Worm (Caenorhabditis elegans): Measurements from ENCODE around the gene T17H7.7.

The T17H7.7 gene

DNA sequence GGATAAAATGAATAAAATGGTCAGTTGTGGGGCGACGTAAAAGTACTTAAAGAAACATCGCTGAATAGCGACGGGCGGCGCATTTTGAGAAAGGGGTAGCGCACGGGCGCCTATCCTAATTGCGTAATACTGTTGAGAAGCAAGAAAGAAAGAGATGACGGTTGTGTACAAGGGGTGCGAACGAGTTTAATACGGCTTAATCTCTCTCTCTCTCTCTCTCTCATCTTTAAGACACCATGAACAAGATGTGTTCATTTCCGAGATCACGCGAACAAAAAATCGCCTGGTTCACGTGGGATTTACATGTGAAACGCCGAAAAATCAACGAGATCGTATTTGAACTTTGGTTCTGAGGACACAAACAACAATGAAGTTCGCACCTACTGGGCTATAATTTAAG is 1.8 kb upstream of the T17H7.7 start:
- no peak for TF ChIP-seq drap-1 (GFP tag; optimal IDR thresholded peaks at IDR 0.05)
- TF ChIP-seq cnd-1 (tag; optimal IDR thresholded peaks at IDR 0.05) = no peak
- TF ChIP-seq tbx-8 (GFP tag; optimal IDR thresholded peaks at IDR 0.05) = no peak
- TF ChIP-seq lin-13 (tag; optimal IDR thresholded peaks at IDR 0.05) = no peak
- TF ChIP-seq nhr-12 (tag; optimal IDR thresholded peaks at IDR 0.05) = no peak
- no peak for TF ChIP-seq ceh-43 (GFP tag; optimal IDR thresholded peaks at IDR 0.05)
- no peak for TF ChIP-seq nhr-28 (tag; optimal IDR thresholded peaks at IDR 0.05)
- no peak for TF ChIP-seq ces-1 (GFP tag; optimal IDR thresholded peaks at IDR 0.05)
- no peak for TF ChIP-seq ham-2 (GFP tag; optimal IDR thresholded peaks at IDR 0.05)
- no peak for TF ChIP-seq ceh-39 (tag; optimal IDR thresholded peaks at IDR 0.05)
- no peak for TF ChIP-seq unc-62 (GFP tag; optimal IDR thresholded peaks at IDR 0.05)

DNA sequence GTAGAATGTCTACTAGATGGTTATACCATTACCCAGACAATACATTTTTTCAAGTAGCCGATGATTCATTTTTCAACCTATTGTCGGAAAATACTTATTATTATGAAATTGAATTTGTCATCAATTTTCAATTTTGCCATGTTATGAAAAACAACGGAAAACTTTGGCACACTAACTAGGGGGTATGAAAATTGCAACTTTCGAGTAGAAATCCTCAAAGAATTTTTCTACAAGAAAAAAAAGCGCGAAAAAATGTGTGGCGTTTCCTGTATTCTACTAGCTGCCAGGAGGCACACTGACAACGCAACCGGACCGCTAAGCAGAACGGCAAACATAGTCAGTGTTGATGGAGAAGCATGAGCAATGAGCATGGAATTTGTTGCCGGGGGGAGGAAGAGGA is 3.5 kb downstream of the T17H7.7 start:
- TF ChIP-seq ham-2 (GFP tag; optimal IDR thresholded peaks at IDR 0.05) (no peak), sptf-1 (tag; optimal IDR thresholded peaks at IDR 0.05) (no peak), blmp-1 (tag; optimal IDR thresholded peaks at IDR 0.05) (no peak), ztf-11 (tag; optimal IDR thresholded peaks at IDR 0.05) (no peak), ceh-83 (GFP tag; optimal IDR thresholded peaks at IDR 0.05) (no peak), zip-8 (tag; optimal IDR thresholded peaks at IDR 0.05) (no peak), M03D4.4 (tag; optimal IDR thresholded peaks at IDR 0.05) (no peak), ceh-43 (GFP tag; optimal IDR thresholded peaks at IDR 0.05) (no peak), unc-120 (tag; optimal IDR thresholded peaks at IDR 0.05; ENCODE audit: poor library complexity, severe bottlenecking) (no peak), bed-3 (GFP tag; optimal IDR thresholded peaks at IDR 0.05) (no peak), nhr-28 (tag; optimal IDR thresholded peaks at IDR 0.05) (no peak), nhr-12 (tag; optimal IDR thresholded peaks at IDR 0.05) (no peak), mep-1 (tag; optimal IDR thresholded peaks at IDR 0.05) (no peak), nhr-76 (tag; optimal IDR thresholded peaks at IDR 0.05) (no peak), tbx-8 (GFP tag; optimal IDR thresholded peaks at IDR 0.05) (no peak), ces-1 (GFP tag; optimal IDR thresholded peaks at IDR 0.05) (no peak), lin-13 (tag; optimal IDR thresholded peaks at IDR 0.05) (no peak)

DNA sequence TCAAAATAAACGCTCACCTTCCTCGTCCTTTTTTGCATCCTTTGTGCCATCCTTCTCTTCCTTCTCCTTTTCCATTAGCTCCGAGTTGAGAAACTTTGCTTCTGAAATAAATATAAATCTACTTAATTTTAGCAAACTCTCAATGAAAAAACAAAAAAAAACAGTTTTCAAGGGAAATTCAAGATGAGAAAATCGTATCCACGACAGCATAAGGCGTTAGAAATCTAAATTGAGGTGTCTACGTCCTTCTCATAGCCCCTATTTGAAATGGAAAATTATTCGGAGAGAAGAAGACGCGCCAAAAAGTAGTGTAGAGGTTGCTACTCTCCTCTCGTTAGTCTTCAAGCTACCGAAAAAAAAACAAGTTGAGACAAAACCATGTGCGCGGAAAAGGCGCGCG is 5.6 kb downstream of the T17H7.7 start, which contains the start of gene pat-12:
pat-12 (minus strand) TSS at position 101 of the 400 bp plus-strand sequence.
- TF ChIP-seq nhr-76 (tag; optimal IDR thresholded peaks at IDR 0.05) = no peak
- no peak for TF ChIP-seq nhr-12 (tag; optimal IDR thresholded peaks at IDR 0.05)
- no peak for TF ChIP-seq mab-5 (tag; optimal IDR thresholded peaks at IDR 0.05)
- TF ChIP-seq sptf-1 (tag; optimal IDR thresholded peaks at IDR 0.05) = no peak
- TF ChIP-seq zip-8 (tag; optimal IDR thresholded peaks at IDR 0.05) = no peak
- no peak for TF ChIP-seq drap-1 (GFP tag; optimal IDR thresholded peaks at IDR 0.05)
- no peak for TF ChIP-seq sem-2 (GFP tag; optimal IDR thresholded peaks at IDR 0.05)
- TF ChIP-seq nhr-2 (tag; optimal IDR thresholded peaks at IDR 0.05) = no peak
- no peak for TF ChIP-seq tbx-8 (GFP tag; optimal IDR thresholded peaks at IDR 0.05)
- TF ChIP-seq mep-1 (tag; optimal IDR thresholded peaks at IDR 0.05) = no peak
- TF ChIP-seq elt-1 (tag; optimal IDR thresholded peaks at IDR 0.05; ENCODE audit: borderline replicate concordance, insufficient read depth) = no peak
- TF ChIP-seq bed-3 (GFP tag; optimal IDR thresholded peaks at IDR 0.05) = no peak

- TF ChIP-seq lin-13 (tag; optimal IDR thresholded peaks at IDR 0.05) (no peak), ceh-83 (GFP tag; optimal IDR thresholded peaks at IDR 0.05) (no peak), blmp-1 (tag; optimal IDR thresholded peaks at IDR 0.05) (no peak), sptf-1 (tag; optimal IDR thresholded peaks at IDR 0.05) (no peak)
Observed at ce11 chrIII:750028-750427, 7.9 kb downstream of the T17H7.7 start.

DNA sequence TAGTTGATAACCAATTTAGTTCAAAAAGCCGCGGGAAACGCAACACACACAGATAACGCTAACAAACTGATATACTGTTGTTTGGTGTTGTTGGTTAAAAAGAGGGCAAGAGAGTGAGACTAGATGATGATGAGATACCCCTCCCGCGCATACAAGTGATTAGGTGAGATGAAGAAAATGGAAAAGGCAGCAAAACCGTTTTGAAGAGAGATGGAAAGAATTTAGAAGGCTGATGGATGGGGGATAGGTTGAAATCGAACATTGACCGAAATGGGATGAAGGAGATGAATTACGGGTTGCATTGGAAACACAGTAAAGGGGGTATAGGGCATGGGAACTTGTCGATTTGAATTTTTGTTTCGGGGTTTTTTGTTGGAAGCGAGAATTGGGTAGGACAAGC is 9.1 kb downstream of the T17H7.7 start:
- TF ChIP-seq sem-2 (GFP tag; optimal IDR thresholded peaks at IDR 0.05) (no peak), drap-1 (GFP tag; optimal IDR thresholded peaks at IDR 0.05) (no peak), flh-1 (GFP tag; optimal IDR thresholded peaks at IDR 0.05) (no peak), lin-13 (tag; optimal IDR thresholded peaks at IDR 0.05) (no peak), hlh-1 (tag; optimal IDR thresholded peaks at IDR 0.05) (no peak), snpc-4 (tag; optimal IDR thresholded peaks at IDR 0.05) (no peak), elt-1 (tag; optimal IDR thresholded peaks at IDR 0.05; ENCODE audit: borderline replicate concordance, insufficient read depth) (no peak), mls-2 (tag; optimal IDR thresholded peaks at IDR 0.05) (no peak), nhr-28 (tag; optimal IDR thresholded peaks at IDR 0.05) (no peak), ces-1 (GFP tag; optimal IDR thresholded peaks at IDR 0.05) (no peak), lsy-2 (tag; optimal IDR thresholded peaks at IDR 0.05) (no peak), elt-3 (tag; optimal IDR thresholded peaks at IDR 0.05) (no peak), M03D4.4 (tag; optimal IDR thresholded peaks at IDR 0.05) (no peak), mep-1 (tag; optimal IDR thresholded peaks at IDR 0.05) (no peak), nhr-76 (tag; optimal IDR thresholded peaks at IDR 0.05) (no peak), pha-4 (tag; optimal IDR thresholded peaks at IDR 0.05) (no peak), ceh-83 (GFP tag; optimal IDR thresholded peaks at IDR 0.05) (no peak), ham-2 (GFP tag; optimal IDR thresholded peaks at IDR 0.05) (no peak)
